Fruit fly (Drosophila melanogaster) whole organism, embryonic: ENCODE measurements around the gene AhcyL1.

Experiments
- Ada2b ChIP-seq: fragments of 200-800 bp; sonication (Bioruptor generic); IDR thresholded peaks from 2 replicates; pipeline ENCODE4 v1.3.6; 2022; ENCODE audit warnings: missing biosample characterization, missing genetic modification characterization
- Atf3 ChIP-seq: fragments of 200-800 bp; sonication (Bioruptor generic); optimal IDR thresholded peaks from 3 replicates; lab custom pipeline; 2016; ENCODE audit warnings: missing biosample characterization, missing genetic modification characterization
- BEAF-32 ChIP-seq: fragments of 200-800 bp; sonication (Bioruptor generic); optimal IDR thresholded peaks from 3 replicates; lab custom pipeline; 2017; ENCODE audit warnings: missing biosample characterization, missing genetic modification characterization, mild to moderate bottlenecking, moderate library complexity, missing genetic modification reagents
- CG10274 ChIP-seq: fragments of 200-800 bp; sonication (Bioruptor generic); optimal IDR thresholded peaks from 3 replicates; lab custom pipeline; 2017; ENCODE audit warnings: missing biosample characterization, mild to moderate bottlenecking, missing genetic modification characterization
- CG10366 ChIP-seq: fragments of 200-800 bp; sonication (Bioruptor generic); IDR thresholded peaks from 2 replicates; pipeline ENCODE4 v1.3.6; 2022; ENCODE audit warnings: missing biosample characterization, missing genetic modification characterization
- CG11696 ChIP-seq: fragments of 200-800 bp; sonication (Bioruptor generic); IDR thresholded peaks from 2 replicates; pipeline ENCODE4 v1.3.6; 2022; ENCODE audit warnings: missing biosample characterization, missing genetic modification characterization
- CG11723 ChIP-seq: fragments of 200-800 bp; sonication (Bioruptor generic); optimal IDR thresholded peaks from 2 replicates; lab custom pipeline; 2017; ENCODE audit warnings: missing biosample characterization, mild to moderate bottlenecking, missing genetic modification characterization
- CG1233 ChIP-seq: fragments of 200-800 bp; sonication (Bioruptor generic); optimal IDR thresholded peaks from 4 replicates; lab custom pipeline; 2018; ENCODE audit warnings: missing biosample characterization, mild to moderate bottlenecking, missing genetic modification characterization
- CG13123 ChIP-seq: fragments of 200-800 bp; sonication (Bioruptor generic); optimal IDR thresholded peaks from 2 replicates; lab custom pipeline; 2016; ENCODE audit warnings: missing biosample characterization, missing genetic modification characterization
- CG14667 ChIP-seq: fragments of 200-800 bp; sonication (Bioruptor generic); IDR thresholded peaks from 2 replicates; pipeline ENCODE4 v1.3.6; 2022; ENCODE audit warnings: missing biosample characterization, missing genetic modification characterization
- CG14860 ChIP-seq: fragments of 200-800 bp; sonication (Bioruptor generic); IDR thresholded peaks from 3 replicates; pipeline ENCODE4 v1.3.6; 2022; ENCODE audit warnings: missing biosample characterization, missing genetic modification characterization; ENCODE audit not compliant: partially characterized antibody
- CG15479 ChIP-seq: fragments of 200-800 bp; sonication (Bioruptor generic); optimal IDR thresholded peaks from 3 replicates; lab custom pipeline; 2019; ENCODE audit warnings: missing biosample characterization, mild to moderate bottlenecking, missing genetic modification characterization, moderate library complexity
- CG17328 ChIP-seq: fragments of 200-800 bp; sonication (Bioruptor generic); IDR thresholded peaks from 2 replicates; pipeline ENCODE4 v1.3.6; 2022; ENCODE audit warnings: missing biosample characterization, missing genetic modification characterization
- CG2875 ChIP-seq: fragments of 200-800 bp; sonication (Bioruptor generic); optimal IDR thresholded peaks from 2 replicates; lab custom pipeline; 2017; ENCODE audit warnings: missing biosample characterization, mild to moderate bottlenecking, missing genetic modification characterization, missing genetic modification reagents
- CG31365 ChIP-seq: fragments of 200-800 bp; sonication (Bioruptor generic); optimal IDR thresholded peaks from 2 replicates; lab custom pipeline; 2018; ENCODE audit warnings: missing biosample characterization, mild to moderate bottlenecking, missing genetic modification characterization
- CG34376 ChIP-seq: fragments of 200-800 bp; sonication (Bioruptor generic); optimal IDR thresholded peaks from 2 replicates; lab custom pipeline; 2018; ENCODE audit warnings: missing biosample characterization, mild to moderate bottlenecking, missing genetic modification characterization
- CG3726 ChIP-seq: fragments of 200-800 bp; sonication (Bioruptor generic); IDR thresholded peaks from 3 replicates; pipeline ENCODE4, ENCODE4 v1.3.6; 2022; ENCODE audit warnings: missing biosample characterization, missing genetic modification characterization
- CG7357 ChIP-seq: fragments of 200-800 bp; sonication (Bioruptor generic); IDR thresholded peaks from 3 replicates; pipeline ENCODE4 v1.3.6; 2022; ENCODE audit warnings: missing biosample characterization, missing genetic modification characterization
- CG7963 ChIP-seq: fragments of 200-800 bp; sonication (Bioruptor generic); IDR thresholded peaks from 3 replicates; pipeline ENCODE4 v1.3.6; 2022; ENCODE audit warnings: missing biosample characterization, missing genetic modification characterization; ENCODE audit not compliant: partially characterized antibody
- CG7987 ChIP-seq: fragments of 200-800 bp; sonication (Bioruptor generic); optimal IDR thresholded peaks from 2 replicates; lab custom pipeline; 2018; ENCODE audit warnings: missing biosample characterization, mild to moderate bottlenecking, missing genetic modification characterization, moderate library complexity
- CoRest ChIP-seq: fragments of 200-800 bp; sonication (Bioruptor generic); optimal IDR thresholded peaks from 3 replicates; lab custom pipeline; 2018; ENCODE audit warnings: missing biosample characterization, mild to moderate bottlenecking, missing genetic modification characterization, moderate library complexity
- Doc2 ChIP-seq: fragments of 200-800 bp; sonication (Bioruptor generic); IDR thresholded peaks from 2 replicates; pipeline ENCODE4 v1.3.6; 2022; ENCODE audit warnings: missing biosample characterization, missing genetic modification characterization
- Doc3 ChIP-seq: fragments of 200-800 bp; sonication (Bioruptor generic); IDR thresholded peaks from 3 replicates; pipeline ENCODE4 v1.3.6; 2022; ENCODE audit warnings: missing biosample characterization, missing genetic modification characterization; ENCODE audit not compliant: partially characterized antibody
- Drgx ChIP-seq: fragments of 200-800 bp; sonication (Bioruptor generic); IDR thresholded peaks from 2 replicates; pipeline ENCODE4 v1.3.6; 2022; ENCODE audit warnings: missing biosample characterization, missing genetic modification characterization
- E2f2 ChIP-seq: fragments of 200-800 bp; sonication (Bioruptor generic); IDR thresholded peaks from 2 replicates; pipeline ENCODE4 v1.3.6; 2022; ENCODE audit warnings: missing biosample characterization, missing genetic modification characterization
- Ets97D ChIP-seq: fragments of 200-800 bp; sonication (Bioruptor generic); optimal IDR thresholded peaks from 3 replicates; lab custom pipeline; 2016; ENCODE audit warnings: missing biosample characterization, missing genetic modification characterization
- Fer3 ChIP-seq: fragments of 200-800 bp; sonication (Bioruptor generic); optimal IDR thresholded peaks from 2 replicates; lab custom pipeline; 2018; ENCODE audit warnings: missing biosample characterization, mild to moderate bottlenecking, missing genetic modification characterization, moderate library complexity
- HHEX ChIP-seq: fragments of 200-800 bp; sonication (Bioruptor generic); optimal IDR thresholded peaks from 3 replicates; lab custom pipeline; 2017; ENCODE audit warnings: missing biosample characterization, mild to moderate bottlenecking, missing genetic modification characterization, missing genetic modification reagents
- HLH3B ChIP-seq: fragments of 200-800 bp; sonication (Bioruptor generic); IDR thresholded peaks from 2 replicates; pipeline ENCODE4 v1.3.6; 2022; ENCODE audit warnings: missing biosample characterization, missing genetic modification characterization
- Kr ChIP-seq: fragments of 200-800 bp; sonication (Bioruptor generic); optimal IDR thresholded peaks from 2 replicates; lab custom pipeline; 2017; ENCODE audit warnings: missing biosample characterization, mild to moderate bottlenecking, missing genetic modification characterization
- Mad ChIP-seq: fragments of 200-800 bp; sonication (Bioruptor generic); optimal IDR thresholded peaks from 2 replicates; lab custom pipeline; 2016; ENCODE audit warnings: missing biosample characterization, missing genetic modification characterization
- NfI ChIP-seq: fragments of 200-800 bp; sonication (Bioruptor generic); optimal IDR thresholded peaks from 3 replicates; lab custom pipeline; 2018; ENCODE audit warnings: missing biosample characterization, mild to moderate bottlenecking, missing genetic modification characterization, moderate library complexity
- Oaz ChIP-seq: fragments of 200-800 bp; sonication (Bioruptor generic); IDR thresholded peaks from 2 replicates; pipeline ENCODE4 v1.3.6; 2022; ENCODE audit warnings: missing biosample characterization, missing genetic modification characterization
- YL-1 ChIP-seq: fragments of 200-800 bp; sonication (Bioruptor generic); optimal IDR thresholded peaks from 3 replicates; lab custom pipeline; 2017; ENCODE audit warnings: missing biosample characterization, mild to moderate bottlenecking, missing genetic modification characterization
- btn ChIP-seq: fragments of 200-800 bp; sonication (Bioruptor generic); optimal IDR thresholded peaks from 2 replicates; lab custom pipeline; 2016; ENCODE audit warnings: missing biosample characterization, missing genetic modification characterization
- caup ChIP-seq: fragments of 200-800 bp; sonication (Bioruptor generic); optimal IDR thresholded peaks from 3 replicates; lab custom pipeline; 2017; ENCODE audit warnings: missing biosample characterization, mild to moderate bottlenecking, missing genetic modification characterization, moderate library complexity; ENCODE audit not compliant: severe bottlenecking
- chm ChIP-seq: fragments of 200-800 bp; sonication (Bioruptor generic); IDR thresholded peaks from 2 replicates; pipeline ENCODE4 v1.3.6; 2022; ENCODE audit warnings: missing biosample characterization, missing genetic modification characterization
- crp ChIP-seq, 2 experiments: fragments of 200-800 bp; sonication (Bioruptor generic); optimal IDR thresholded peaks; 2 replicates in 1 of 2; 3 replicates in 1 of 2; lab custom pipeline; 2017; ENCODE audit warnings: missing biosample characterization in 2 of 2, missing genetic modification characterization in 2 of 2, mild to moderate bottlenecking in 1 of 2, moderate library complexity in 1 of 2
- da ChIP-seq: fragments of 200-800 bp; sonication (Bioruptor generic); optimal IDR thresholded peaks from 2 replicates; lab custom pipeline; 2016; ENCODE audit warnings: missing biosample characterization, missing genetic modification characterization
- dpn ChIP-seq, 2 experiments: fragments of 200-800 bp; sonication (Bioruptor generic); optimal IDR thresholded peaks; 3 replicates each; lab custom pipeline; 2016; ENCODE audit warnings: missing biosample characterization in 2 of 2, missing genetic modification characterization in 2 of 2
- gfzf ChIP-seq: fragments of 200-800 bp; sonication (Bioruptor generic); optimal IDR thresholded peaks from 2 replicates; lab custom pipeline; 2016; ENCODE audit warnings: missing biosample characterization, mild to moderate bottlenecking, missing genetic modification characterization, moderate library complexity
- jing ChIP-seq: fragments of 200-800 bp; sonication (Bioruptor generic); optimal IDR thresholded peaks from 2 replicates; lab custom pipeline; 2018; ENCODE audit warnings: missing biosample characterization, mild to moderate bottlenecking, missing genetic modification characterization
- maf-S ChIP-seq: fragments of 200-800 bp; sonication (Bioruptor generic); optimal IDR thresholded peaks from 2 replicates; lab custom pipeline; 2016; ENCODE audit warnings: missing biosample characterization, missing genetic modification characterization
- pnt ChIP-seq: fragments of 200-800 bp; sonication (Bioruptor generic); optimal IDR thresholded peaks from 3 replicates; lab custom pipeline; 2016; ENCODE audit warnings: missing biosample characterization, missing genetic modification characterization
- prd ChIP-seq, 3 experiments: fragments of >200 bp in 2 of 3; fragments of 200-800 bp in 1 of 3; sonication (Bioruptor generic) in 1 of 3; optimal IDR thresholded peaks in 2 of 3; IDR thresholded peaks in 1 of 3; 2 replicates in 2 of 3; 3 replicates in 1 of 3; pipeline versions ENCODE4 v1.3.6 to Lab custom; 2017 to 2022; ENCODE audit warnings: missing biosample characterization in 1 of 3, missing genetic modification characterization in 1 of 3
- pzg ChIP-seq: fragments of 200-800 bp; sonication (Bioruptor generic); optimal IDR thresholded peaks from 3 replicates; lab custom pipeline; 2018; ENCODE audit warnings: missing biosample characterization, mild to moderate bottlenecking, missing genetic modification characterization, moderate library complexity
- sc ChIP-seq, 3 experiments: fragments of >200 bp in 2 of 3; fragments of 200-800 bp in 1 of 3; sonication (Bioruptor generic) in 1 of 3; optimal IDR thresholded peaks; 2 replicates in 2 of 3; 3 replicates in 1 of 3; lab custom pipeline; 2017; ENCODE audit warnings: mild to moderate bottlenecking in 1 of 3, missing biosample characterization in 1 of 3, missing genetic modification characterization in 1 of 3, missing genetic modification reagents in 1 of 3
- sens ChIP-seq: fragments of 200-800 bp; sonication (Bioruptor generic); peaks from one replicate; lab custom pipeline; 2016; ENCODE audit warnings: missing biosample characterization, missing genetic modification characterization
- wek ChIP-seq: fragments of 200-800 bp; sonication (Bioruptor generic); optimal IDR thresholded peaks from 3 replicates; lab custom pipeline; 2018; ENCODE audit warnings: missing biosample characterization, mild to moderate bottlenecking, missing genetic modification characterization, moderate library complexity

The AhcyL1 gene

DNA sequence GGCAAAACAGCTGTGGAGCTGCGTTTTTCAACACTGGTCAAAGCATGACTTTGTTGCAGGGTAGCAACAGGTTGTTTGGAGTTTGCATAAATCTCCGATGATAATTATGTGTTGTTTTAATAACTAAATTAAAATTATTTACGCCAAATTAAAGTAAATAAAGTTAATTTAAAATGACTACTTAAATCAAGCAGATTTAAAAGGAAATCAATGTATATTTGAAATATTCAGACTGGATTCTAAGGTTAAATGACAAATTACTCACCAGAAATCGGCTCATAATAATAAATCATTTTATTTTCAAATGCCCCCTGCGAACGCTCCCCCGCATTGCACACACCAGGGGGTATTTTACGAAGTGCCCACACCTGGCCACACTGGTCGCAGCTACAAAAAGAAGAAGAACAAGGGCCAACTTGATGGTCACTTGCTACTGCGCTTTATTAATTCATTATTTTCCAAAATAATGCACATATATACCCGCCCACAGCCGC lies 1.9 kb upstream of the AhcyL1 start, which contains the start of the genes CG12093 and Atg2 (continued):
- TF ChIP-seq maf-S (GFP tag; lab: Kevin White, UChicago), result peak; percentile 79
- peak; percentile 78 for TF ChIP-seq CG11723 (GFP tag; lab: Kevin White, UChicago)
- TF ChIP-seq CoRest, result peak; percentile 97
- peak; percentile 55 for TF ChIP-seq Ets97D
- no peak for TF ChIP-seq sc (optimal IDR thresholded peaks at IDR 0.05; lab: Kevin White, UChicago)
- TF ChIP-seq sc (GFP tag; optimal IDR thresholded peaks at IDR 0.05; lab: Kevin White, UChicago), result peak; percentile 81
- peak; percentile 87 for TF ChIP-seq Mad (GFP tag; lab: Kevin White, UChicago)
- TF ChIP-seq CG31365 (tag; lab: Kevin White, UChicago), result no peak
- TF ChIP-seq Fer3 (tag; lab: Kevin White, UChicago), result peak; percentile 95
- peak; percentile 81 for TF ChIP-seq gfzf (GFP tag; lab: Kevin White, UChicago)
- peak; percentile 89 for TF ChIP-seq CG13123
- TF ChIP-seq CG34376 (GFP tag; lab: Kevin White, UChicago), result peak; percentile 81
- TF ChIP-seq pzg (GFP tag; lab: Kevin White, UChicago), result peak; percentile 64
- no peak for TF ChIP-seq Kr (GFP tag; lab: Kevin White, UChicago)
- TF ChIP-seq chm, result peak; percentile 89
- TF ChIP-seq NfI (GFP tag; lab: Kevin White, UChicago), result peak; percentile 94
- TF ChIP-seq CG10366 (GFP tag; lab: Robert Waterston, UW), result peak; percentile 94
- TF ChIP-seq prd (optimal IDR thresholded peaks at IDR 0.05; lab: Kevin White, UChicago), result no peak
- peak; percentile 95 for TF ChIP-seq prd (GFP tag; IDR thresholded peaks at IDR 0.05; lab: Robert Waterston, UW)
- TF ChIP-seq CG1233 (GFP tag; lab: Kevin White, UChicago), result peak; percentile 90
- peak; percentile 63 for TF ChIP-seq CG11696 (GFP tag; lab: Robert Waterston, UW)
- peak; percentile 75 for TF ChIP-seq CG2875 (GFP tag; lab: Kevin White, UChicago)
- peak; percentile 92 for TF ChIP-seq CG14667 (GFP tag; lab: Robert Waterston, UW)
- peak; percentile 71 for TF ChIP-seq YL-1
- peak; percentile 84; the same call in 2 of the 3 replicates for TF ChIP-seq CG3726
- peak; percentile 59 to 89 for TF ChIP-seq crp (GFP tag; optimal IDR thresholded peaks at IDR 0.05; lab: Kevin White, UChicago)
- TF ChIP-seq Drgx, result peak; percentile 93
- TF ChIP-seq jing (GFP tag; lab: Kevin White, UChicago), result peak; percentile 77
- no peak for TF ChIP-seq Doc3 (GFP tag; lab: Robert Waterston, UW)
- peak; percentile 78 for TF ChIP-seq Doc2
- peak; percentile 97 for TF ChIP-seq sens (GFP tag; lab: Kevin White, UChicago)
- peak; percentile 82 for TF ChIP-seq HHEX (GFP tag; lab: Kevin White, UChicago)
- TF ChIP-seq da (GFP tag; lab: Kevin White, UChicago), result peak; percentile 36
- TF ChIP-seq E2f2 (GFP tag; lab: Robert Waterston, UW), result peak; percentile 79
- no peak for TF ChIP-seq CG15479 (GFP tag; lab: Kevin White, UChicago)
- TF ChIP-seq CG7987, result peak; percentile 68
- TF ChIP-seq BEAF-32 (GFP tag; lab: Kevin White, UChicago), result peak; percentile 48
- TF ChIP-seq CG17328 (GFP tag; lab: Robert Waterston, UW), result peak; percentile 94
- TF ChIP-seq HLH3B (GFP tag; lab: Robert Waterston, UW), result peak; percentile 86
- TF ChIP-seq CG14860 (GFP tag; lab: Robert Waterston, UW), result no peak
- peak; percentile 86 for TF ChIP-seq CG7357 (GFP tag; lab: Robert Waterston, UW)
- peak; percentile 55 for TF ChIP-seq CG10274 (GFP tag; lab: Kevin White, UChicago)
- TF ChIP-seq Ada2b (GFP tag; lab: Robert Waterston, UW), result peak; percentile 89
- no peak for TF ChIP-seq btn (GFP tag; lab: Kevin White, UChicago)
- peak; percentile 49 for TF ChIP-seq wek (GFP tag; lab: Kevin White, UChicago)
- peak; percentile 62 for TF ChIP-seq pnt (GFP tag; lab: Kevin White, UChicago)
- TF ChIP-seq caup, result peak; percentile 91
- TF ChIP-seq CG7963 (GFP tag; lab: Robert Waterston, UW), result no peak
- TF ChIP-seq dpn (GFP tag; optimal IDR thresholded peaks at IDR 0.05; lab: Kevin White, UChicago), result peak; percentile 85 to 94
- peak; percentile 94 for TF ChIP-seq Oaz (GFP tag; lab: Robert Waterston, UW)
- TF ChIP-seq Atf3, result peak; percentile 56
